Worm (Caenorhabditis elegans): ENCODE results near the gene T28H10.2.

Gene T28H10.2

DNA sequence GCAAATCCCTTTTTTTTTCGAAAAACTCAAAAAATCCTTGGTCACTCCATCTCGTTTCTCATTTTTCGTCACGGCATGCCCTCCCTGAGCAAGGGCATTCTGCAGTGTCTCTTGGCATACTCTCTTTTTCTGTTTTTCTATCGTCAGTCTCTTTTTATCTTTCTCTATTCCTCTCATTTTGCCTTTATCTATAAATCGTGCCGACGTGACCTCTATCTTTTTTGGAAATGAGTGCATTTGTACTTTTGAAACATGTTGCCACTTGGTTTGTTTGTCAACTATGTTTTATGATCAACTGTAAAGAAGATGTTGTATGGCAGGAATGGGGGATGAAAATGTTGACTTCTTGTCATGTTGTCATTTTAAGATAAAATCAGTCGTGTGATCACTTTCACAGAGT is 16.2 kb upstream of the T28H10.2 start:
- TF ChIP-seq ceh-45 (GFP tag; IDR thresholded peaks at IDR 0.05) (no peak), elt-2 (tag; optimal IDR thresholded peaks at IDR 0.05) (peak; percentile 16), syd-9 (tag; optimal IDR thresholded peaks at IDR 0.05) (no peak), pros-1 (tag; optimal IDR thresholded peaks at IDR 0.05) (no peak), ceh-18 (tag; optimal IDR thresholded peaks at IDR 0.05) (no peak), nfya-1 (tag; optimal IDR thresholded peaks at IDR 0.05) (peak; percentile 1), che-1 (tag; optimal IDR thresholded peaks at IDR 0.05) (no peak), sox-2 (GFP tag; IDR thresholded peaks at IDR 0.05) (no peak)

DNA sequence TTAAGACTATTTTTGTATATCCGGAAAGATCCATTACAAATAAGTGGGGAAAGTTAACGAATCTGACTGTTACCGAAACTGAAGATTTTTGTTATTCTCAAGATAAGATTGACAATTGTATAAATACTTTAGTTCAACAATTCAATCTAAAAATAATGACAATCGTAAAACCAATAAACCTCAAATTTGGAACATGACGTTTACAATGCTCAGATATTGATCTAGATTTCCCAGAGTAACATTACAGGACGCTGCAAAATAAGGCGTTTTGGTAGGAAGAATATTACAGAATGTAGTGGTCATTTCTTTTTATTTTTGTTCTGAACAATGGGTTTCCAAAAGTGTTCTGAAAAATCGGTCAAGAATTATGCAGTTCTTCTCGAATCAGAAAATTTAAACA is 14.0 kb upstream of the T28H10.2 start, which contains the start of gene F45D3.1:
Gene F45D3.1, plus strand, starts transcription at position 301 of the 400 bp plus-strand sequence.
- TF ChIP-seq K02D7.2 (tag; optimal IDR thresholded peaks at IDR 0.05) (no peak), ceh-22 (tag; optimal IDR thresholded peaks at IDR 0.05) (no peak), lim-6 (tag; optimal IDR thresholded peaks at IDR 0.05) (no peak), pqm-1 (tag; optimal IDR thresholded peaks at IDR 0.05) (no peak), syd-9 (tag; optimal IDR thresholded peaks at IDR 0.05) (no peak), ztf-16 (tag; optimal IDR thresholded peaks at IDR 0.05) (no peak), hlh-30 (tag; optimal IDR thresholded peaks at IDR 0.05; ENCODE audit: insufficient read depth) (no peak), ceh-34 (tag; optimal IDR thresholded peaks at IDR 0.05) (no peak), npax-4 (tag; optimal IDR thresholded peaks at IDR 0.05) (no peak), ahr-1 (tag; optimal IDR thresholded peaks at IDR 0.05) (no peak), unc-86 (tag; optimal IDR thresholded peaks at IDR 0.05) (no peak), hlh-8 (tag; optimal IDR thresholded peaks at IDR 0.05) (no peak), ceh-2 (tag; optimal IDR thresholded peaks at IDR 0.05) (no peak), sox-4 (tag; optimal IDR thresholded peaks at IDR 0.05) (no peak), fax-1 (tag; optimal IDR thresholded peaks at IDR 0.05) (no peak), odd-2 (tag; optimal IDR thresholded peaks at IDR 0.05) (no peak), elt-4 (tag; optimal IDR thresholded peaks at IDR 0.05) (no peak), ceh-45 (GFP tag; IDR thresholded peaks at IDR 0.05) (no peak), dmd-4 (tag; optimal IDR thresholded peaks at IDR 0.05; ENCODE audit: borderline replicate concordance) (no peak), sox-2 (GFP tag; IDR thresholded peaks at IDR 0.05) (no peak)

DNA sequence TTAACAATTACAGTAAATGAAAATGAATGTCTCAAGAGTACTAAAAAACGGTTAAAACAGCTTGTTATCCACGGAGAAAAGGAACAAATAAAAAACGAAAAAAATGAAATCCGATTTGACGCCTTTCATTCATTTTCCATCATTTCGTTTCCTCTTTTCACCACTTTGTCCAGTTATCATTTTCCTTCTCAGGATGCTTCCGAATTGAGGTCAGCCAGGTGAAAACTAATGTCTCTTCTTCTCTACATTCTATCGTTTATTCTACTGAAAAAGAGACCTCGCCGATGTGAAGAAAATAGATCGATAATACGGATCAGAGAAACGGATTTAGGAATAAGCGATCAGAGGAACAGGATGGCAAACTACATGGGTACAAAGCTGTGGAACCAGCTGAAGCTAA is 13.4 kb upstream of the T28H10.2 start:
- TF ChIP-seq ceh-18 (tag; optimal IDR thresholded peaks at IDR 0.05) = no peak
- TF ChIP-seq ceh-30 (tag; optimal IDR thresholded peaks at IDR 0.05) = no peak
- TF ChIP-seq fkh-10 (GFP tag; optimal IDR thresholded peaks at IDR 0.05) = no peak
- TF ChIP-seq tbx-7 (tag; optimal IDR thresholded peaks at IDR 0.05) = no peak
- TF ChIP-seq unc-42 (tag; optimal IDR thresholded peaks at IDR 0.05) = no peak
- TF ChIP-seq tbx-2 (tag; optimal IDR thresholded peaks at IDR 0.05) = no peak
- TF ChIP-seq pha-4 (tag; optimal IDR thresholded peaks at IDR 0.05) = no peak
- no peak for TF ChIP-seq ahr-1 (tag; optimal IDR thresholded peaks at IDR 0.05)
- TF ChIP-seq ceh-22 (tag; optimal IDR thresholded peaks at IDR 0.05) = no peak
- TF ChIP-seq ama-1 (optimal IDR thresholded peaks at IDR 0.05) = no peak

DNA sequence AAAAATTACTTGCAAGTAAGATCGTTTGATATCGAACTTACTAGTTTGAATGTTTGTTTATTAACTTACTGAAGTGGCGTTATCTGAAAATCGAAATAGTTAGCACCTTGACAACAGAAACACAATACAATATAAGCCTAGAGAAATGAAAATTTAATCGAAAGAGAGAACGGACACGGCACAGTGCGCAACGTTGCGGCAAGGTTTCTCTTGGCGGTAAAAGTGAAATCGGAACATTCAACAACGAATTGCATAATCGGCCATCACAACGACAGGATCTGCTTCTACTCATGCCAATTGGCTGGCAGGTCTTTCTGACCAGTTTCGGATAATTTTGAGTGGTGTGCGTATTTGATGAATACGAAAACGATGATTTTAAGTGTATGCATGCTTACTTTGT is 12.8 kb upstream of the T28H10.2 start, which contains the start of gene dyf-4:
Gene dyf-4, minus strand, starts transcription at position 213 of the 400 bp plus-strand sequence.
- TF ChIP-seq fax-1 (tag; optimal IDR thresholded peaks at IDR 0.05) (no peak), K02D7.2 (tag; optimal IDR thresholded peaks at IDR 0.05) (no peak), C08G9.2 (tag; optimal IDR thresholded peaks at IDR 0.05) (no peak), ets-4 (tag; optimal IDR thresholded peaks at IDR 0.05) (no peak), Y22D7AL.16 (tag; optimal IDR thresholded peaks at IDR 0.05) (no peak), dmd-4 (tag; optimal IDR thresholded peaks at IDR 0.05; ENCODE audit: borderline replicate concordance) (no peak), ceh-31 (tag; optimal IDR thresholded peaks at IDR 0.05) (no peak), C38D4.7 (GFP tag; optimal IDR thresholded peaks at IDR 0.05) (no peak), pha-4 (tag; optimal IDR thresholded peaks at IDR 0.05) (no peak), ceh-34 (tag; optimal IDR thresholded peaks at IDR 0.05) (no peak)
